Worm (Caenorhabditis elegans): Measurements from ENCODE around the gene C44H9.4.

ce11 chrV:12876708-12877107 lies 41.2 kb downstream of the C44H9.4 start:
- TF ChIP-seq W03F9.2 (tag; optimal IDR thresholded peaks at IDR 0.05), result no peak
- TF ChIP-seq him-1 (tag; optimal IDR thresholded peaks at IDR 0.05), result no peak
